Worm (Caenorhabditis elegans): ENCODE measurements around the gene ced-4.

ce11 chrIII:4874671-4875070, 22.5 kb downstream of the ced-4 start, which contains the start of gene C35D10.12:
- TF ChIP-seq elt-1 (tag; optimal IDR thresholded peaks at IDR 0.05) (no peak), ceh-28 (tag; optimal IDR thresholded peaks at IDR 0.05) (no peak), fkh-10 (GFP tag; optimal IDR thresholded peaks at IDR 0.05) (no peak), nfya-1 (tag; optimal IDR thresholded peaks at IDR 0.05; ENCODE audit: insufficient read depth) (no peak), nhr-76 (tag; optimal IDR thresholded peaks at IDR 0.05) (no peak), unc-62 (GFP tag; optimal IDR thresholded peaks at IDR 0.05) (no peak), fos-1 (tag; optimal IDR thresholded peaks at IDR 0.05) (no peak), pha-4 (tag; optimal IDR thresholded peaks at IDR 0.05) (no peak), daf-12 (tag; optimal IDR thresholded peaks at IDR 0.05) (no peak), nhr-12 (tag; optimal IDR thresholded peaks at IDR 0.05) (no peak)

Measured in whole organism, L3 larva.